Worm (Caenorhabditis elegans): ENCODE measurements around the gene T01B7.9.

ce11 chrII:8748638-8749037, 22.0 kb upstream of the T01B7.9 start:
- no peak for TF ChIP-seq snpc-4 (tag; optimal IDR thresholded peaks at IDR 0.05)
- no peak for TF ChIP-seq tbx-2 (tag; optimal IDR thresholded peaks at IDR 0.05)
- TF ChIP-seq ceh-82 (tag; optimal IDR thresholded peaks at IDR 0.05): no peak
- no peak for TF ChIP-seq nhr-77 (tag; optimal IDR thresholded peaks at IDR 0.05)
- TF ChIP-seq egl-27 (tag; optimal IDR thresholded peaks at IDR 0.05): no peak
- no peak for TF ChIP-seq nhr-11 (tag; optimal IDR thresholded peaks at IDR 0.05)
- TF ChIP-seq unc-39 (tag; optimal IDR thresholded peaks at IDR 0.05): no peak
- TF ChIP-seq fos-1 (tag; optimal IDR thresholded peaks at IDR 0.05): no peak
- no peak for TF ChIP-seq aly-2 (tag; optimal IDR thresholded peaks at IDR 0.05)
- TF ChIP-seq mdl-1 (tag; optimal IDR thresholded peaks at IDR 0.05): no peak
- TF ChIP-seq lin-39 (tag; optimal IDR thresholded peaks at IDR 0.05): no peak
